Worm (Caenorhabditis elegans): Measurements from ENCODE around the gene str-249.

DNA sequence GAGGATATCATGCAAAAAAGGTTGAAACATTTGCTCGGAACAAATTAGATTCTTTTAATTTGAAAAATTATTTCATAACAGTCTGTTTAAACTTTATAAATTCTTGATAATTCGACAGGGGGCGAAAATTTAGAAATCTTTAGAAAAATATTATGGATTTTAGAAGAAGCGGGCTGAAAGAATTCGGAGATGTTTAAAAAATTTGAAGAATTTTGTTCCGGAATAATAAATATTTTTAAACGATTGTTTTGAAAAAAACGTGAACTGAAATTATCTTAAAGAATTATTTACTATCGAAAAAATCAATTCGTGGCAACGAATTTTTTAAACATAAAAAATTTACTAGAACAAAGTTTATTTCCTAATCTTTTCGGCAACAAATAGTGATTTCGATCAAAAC lies 17.0 kb upstream of the str-249 start, which contains the start of gene R13A1.3:
- TF ChIP-seq hlh-13 (GFP tag; optimal IDR thresholded peaks at IDR 0.05): no peak
- no peak for TF ChIP-seq mec-3 (tag; optimal IDR thresholded peaks at IDR 0.05; ENCODE audit: borderline replicate concordance)
- no peak for TF ChIP-seq tbx-7 (tag; optimal IDR thresholded peaks at IDR 0.05)
- no peak for TF ChIP-seq ceh-45 (GFP tag; IDR thresholded peaks at IDR 0.05)
- no peak for TF ChIP-seq F13H6.1 (tag; optimal IDR thresholded peaks at IDR 0.05)
- no peak for TF ChIP-seq nhr-11 (tag; optimal IDR thresholded peaks at IDR 0.05)
- no peak for TF ChIP-seq ama-1 (optimal IDR thresholded peaks at IDR 0.05)
- no peak for TF ChIP-seq pha-4 (tag; optimal IDR thresholded peaks at IDR 0.05)
- no peak for TF ChIP-seq pax-1 (tag; optimal IDR thresholded peaks at IDR 0.05)
- no peak for TF ChIP-seq sdc-2 (tag; optimal IDR thresholded peaks at IDR 0.05)
- TF ChIP-seq pat-9 (tag; optimal IDR thresholded peaks at IDR 0.05): no peak
- TF ChIP-seq tbx-2 (tag; optimal IDR thresholded peaks at IDR 0.05): no peak

All from whole organism, late embryonic.